Worm (Caenorhabditis elegans): ENCODE results near the gene srh-78.

DNA sequence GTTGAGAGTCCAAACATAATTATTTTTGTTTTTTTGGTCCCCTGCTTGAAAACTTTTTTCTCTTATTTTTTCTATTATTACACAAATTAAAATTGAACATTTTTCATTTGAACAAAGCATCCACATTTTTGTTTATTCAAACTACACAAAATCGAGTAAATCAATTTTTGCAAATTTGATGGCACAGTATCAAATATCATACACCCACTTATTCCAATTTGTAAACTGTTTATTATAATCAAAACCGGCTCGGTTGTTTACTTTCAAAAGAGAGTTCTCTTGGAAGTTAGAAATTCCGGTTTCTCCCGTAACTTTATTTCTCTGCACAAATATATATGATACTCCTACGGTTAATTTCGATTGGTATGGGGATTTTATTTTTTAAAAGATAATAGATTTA, 51.1 kb downstream of the srh-78 start, which contains the start of gene lgc-26:
- TF ChIP-seq ceh-82 (tag; optimal IDR thresholded peaks at IDR 0.05) (no peak), lin-39 (tag; optimal IDR thresholded peaks at IDR 0.05) (no peak), unc-62 (GFP tag; optimal IDR thresholded peaks at IDR 0.05) (no peak)
